Fruit fly (Drosophila melanogaster) whole organism, embryonic: ENCODE measurements around the gene CG33111.
A peak's percentile ranks its signal among the peaks of the same experiment; 100 is the strongest.

Source experiments
- Atf-2 ChIP-seq: fragments of 200-800 bp; sonication (Bioruptor generic); optimal IDR thresholded peaks from 2 replicates; lab custom pipeline; 2016; ENCODE audit warnings: missing biosample characterization, missing genetic modification characterization
- Blimp-1 ChIP-seq: fragments of 200-800 bp; sonication (Bioruptor generic); optimal IDR thresholded peaks from 3 replicates; lab custom pipeline; 2018; ENCODE audit warnings: missing biosample characterization, missing genetic modification characterization, mild to moderate bottlenecking, moderate library complexity, missing genetic modification reagents
- CG10274 ChIP-seq: fragments of 200-800 bp; sonication (Bioruptor generic); optimal IDR thresholded peaks from 3 replicates; lab custom pipeline; 2017; ENCODE audit warnings: missing biosample characterization, mild to moderate bottlenecking, missing genetic modification characterization
- CG10959 ChIP-seq: fragments of 200-800 bp; sonication (Bioruptor generic); IDR thresholded peaks from 2 replicates; pipeline ENCODE4 v1.3.6; 2022; ENCODE audit warnings: missing biosample characterization, missing genetic modification characterization
- CG11093 ChIP-seq: fragments of 200-800 bp; sonication (Bioruptor generic); IDR thresholded peaks from 3 replicates; pipeline ENCODE4 v1.3.6; 2022; ENCODE audit warnings: missing biosample characterization, missing genetic modification characterization
- CG11247 ChIP-seq: fragments of 200-800 bp; sonication (Bioruptor generic); IDR thresholded peaks from 2 replicates; pipeline ENCODE4 v1.3.6; 2022; ENCODE audit warnings: missing biosample characterization, missing genetic modification characterization
- CG12071 ChIP-seq: fragments of 200-800 bp; sonication (Bioruptor generic); optimal IDR thresholded peaks from 3 replicates; lab custom pipeline; 2018; ENCODE audit warnings: missing biosample characterization, mild to moderate bottlenecking, missing genetic modification characterization
- CG12769 ChIP-seq: fragments of 200-800 bp; sonication (Bioruptor generic); optimal IDR thresholded peaks from 2 replicates; lab custom pipeline; 2019; ENCODE audit warnings: missing biosample characterization, mild to moderate bottlenecking, missing genetic modification characterization, moderate library complexity
- CG13624 ChIP-seq: fragments of 200-800 bp; sonication (Bioruptor generic); optimal IDR thresholded peaks from 2 replicates; lab custom pipeline; 2016; ENCODE audit warnings: missing biosample characterization, missing genetic modification characterization
- CG13894 ChIP-seq: fragments of 200-800 bp; sonication (Bioruptor generic); optimal IDR thresholded peaks from 3 replicates; lab custom pipeline; 2018; ENCODE audit warnings: missing biosample characterization, mild to moderate bottlenecking, missing genetic modification characterization, moderate library complexity
- CG17385 ChIP-seq: fragments of 200-800 bp; sonication (Bioruptor generic); optimal IDR thresholded peaks from 3 replicates; lab custom pipeline; 2018; ENCODE audit warnings: missing biosample characterization, mild to moderate bottlenecking, missing genetic modification characterization
- CG18619 ChIP-seq: fragments of 200-800 bp; sonication (Bioruptor generic); optimal IDR thresholded peaks from 3 replicates; lab custom pipeline; 2017; ENCODE audit warnings: missing biosample characterization, mild to moderate bottlenecking, missing genetic modification characterization
- CG3407 ChIP-seq: fragments of 200-800 bp; sonication (Bioruptor generic); optimal IDR thresholded peaks from 2 replicates; lab custom pipeline; 2018; ENCODE audit warnings: missing biosample characterization, mild to moderate bottlenecking, missing genetic modification characterization
- CG43689 ChIP-seq: fragments of 200-800 bp; sonication (Bioruptor generic); IDR thresholded peaks from 2 replicates; pipeline ENCODE4 v1.3.6; 2022; ENCODE audit warnings: missing biosample characterization, missing genetic modification characterization
- CG4424 ChIP-seq: fragments of 200-800 bp; sonication (Bioruptor generic); optimal IDR thresholded peaks from 3 replicates; lab custom pipeline; 2016; ENCODE audit warnings: missing biosample characterization, missing genetic modification characterization
- CG5953 ChIP-seq: fragments of 200-800 bp; sonication (Bioruptor generic); IDR thresholded peaks from 2 replicates; pipeline ENCODE4 v1.3.6; 2022; ENCODE audit warnings: missing biosample characterization, missing genetic modification characterization
- CG7928 ChIP-seq: fragments of 200-800 bp; sonication (Bioruptor generic); optimal IDR thresholded peaks from 2 replicates; lab custom pipeline; 2017; ENCODE audit warnings: missing biosample characterization, mild to moderate bottlenecking, missing genetic modification characterization
- Chrac-16 ChIP-seq: fragments of 200-800 bp; sonication (Bioruptor generic); optimal IDR thresholded peaks from 3 replicates; lab custom pipeline; 2016; ENCODE audit warnings: missing biosample characterization, missing genetic modification characterization
- D ChIP-seq, 2 experiments: fragments of 200-800 bp in 1 of 2; fragments of >200 bp in 1 of 2; sonication (Bioruptor generic) in 1 of 2; optimal IDR thresholded peaks; 2 replicates in 1 of 2; 3 replicates in 1 of 2; lab custom pipeline; 2017; ENCODE audit warnings: mild to moderate bottlenecking in 1 of 2, missing biosample characterization in 1 of 2, missing genetic modification characterization in 1 of 2, missing genetic modification reagents in 1 of 2
- Dfd ChIP-seq, 2 experiments: fragments of >200 bp; optimal IDR thresholded peaks; 2 replicates each; lab custom pipeline; 2017; ENCODE audit warnings: missing biosample characterization in 2 of 2, missing genetic modification characterization in 2 of 2
- Ets97D ChIP-seq: fragments of 200-800 bp; sonication (Bioruptor generic); optimal IDR thresholded peaks from 3 replicates; lab custom pipeline; 2016; ENCODE audit warnings: missing biosample characterization, missing genetic modification characterization
- H15 ChIP-seq: fragments of 200-800 bp; sonication (Bioruptor generic); IDR thresholded peaks from 3 replicates; pipeline ENCODE4 v1.3.6; 2022; ENCODE audit warnings: missing biosample characterization, missing genetic modification characterization
- HHEX ChIP-seq: fragments of 200-800 bp; sonication (Bioruptor generic); optimal IDR thresholded peaks from 3 replicates; lab custom pipeline; 2017; ENCODE audit warnings: missing biosample characterization, mild to moderate bottlenecking, missing genetic modification characterization, missing genetic modification reagents
- Kr ChIP-seq: fragments of 200-800 bp; sonication (Bioruptor generic); optimal IDR thresholded peaks from 2 replicates; lab custom pipeline; 2017; ENCODE audit warnings: missing biosample characterization, mild to moderate bottlenecking, missing genetic modification characterization
- Meics ChIP-seq: fragments of 200-800 bp; sonication (Bioruptor generic); optimal IDR thresholded peaks from 2 replicates; lab custom pipeline; 2017; ENCODE audit warnings: missing biosample characterization, mild to moderate bottlenecking, missing genetic modification characterization
- Mes4 ChIP-seq: fragments of 200-800 bp; sonication (Bioruptor generic); optimal IDR thresholded peaks from 2 replicates; lab custom pipeline; 2016; ENCODE audit warnings: missing biosample characterization, missing genetic modification characterization
- Nf-YB ChIP-seq: fragments of 200-800 bp; sonication (Bioruptor generic); optimal IDR thresholded peaks from 3 replicates; lab custom pipeline; 2019; ENCODE audit warnings: missing biosample characterization, mild to moderate bottlenecking, missing genetic modification characterization, moderate library complexity
- Ptx1 ChIP-seq: fragments of 200-800 bp; sonication (Bioruptor generic); IDR thresholded peaks from 2 replicates; pipeline ENCODE4 v1.3.6; 2022; ENCODE audit warnings: missing biosample characterization, missing genetic modification characterization
- Sox100B ChIP-seq: fragments of 200-800 bp; sonication (Bioruptor generic); optimal IDR thresholded peaks from 3 replicates; lab custom pipeline; 2018; ENCODE audit warnings: missing biosample characterization, mild to moderate bottlenecking, missing genetic modification characterization
- Xbp1 ChIP-seq: fragments of 200-800 bp; sonication (Bioruptor generic); optimal IDR thresholded peaks from 3 replicates; lab custom pipeline; 2016; ENCODE audit warnings: missing biosample characterization, mild to moderate bottlenecking, missing genetic modification characterization
- ara ChIP-seq: fragments of 200-800 bp; sonication (Bioruptor generic); IDR thresholded peaks from 2 replicates; pipeline ENCODE4 v1.3.6; 2022; ENCODE audit warnings: missing biosample characterization, missing genetic modification characterization
- bab2 ChIP-seq: fragments of 200-800 bp; sonication (Bioruptor generic); optimal IDR thresholded peaks from 2 replicates; lab custom pipeline; 2016; ENCODE audit warnings: missing biosample characterization, missing genetic modification characterization
- bowl ChIP-seq: fragments of 200-800 bp; sonication (Bioruptor generic); IDR thresholded peaks from 2 replicates; pipeline ENCODE4 v1.3.6; 2022; ENCODE audit warnings: missing biosample characterization, missing genetic modification characterization
- cato ChIP-seq: fragments of 200-800 bp; sonication (Bioruptor generic); optimal IDR thresholded peaks from 2 replicates; lab custom pipeline; 2016; ENCODE audit warnings: missing biosample characterization, missing genetic modification characterization, borderline replicate concordance
- chm ChIP-seq: fragments of 200-800 bp; sonication (Bioruptor generic); IDR thresholded peaks from 2 replicates; pipeline ENCODE4 v1.3.6; 2022; ENCODE audit warnings: missing biosample characterization, missing genetic modification characterization
- chn ChIP-seq: fragments of 200-800 bp; sonication (Bioruptor generic); optimal IDR thresholded peaks from 2 replicates; lab custom pipeline; 2016; ENCODE audit warnings: missing biosample characterization, missing genetic modification characterization
- dan ChIP-seq: fragments of 200-800 bp; sonication (Bioruptor generic); IDR thresholded peaks from 2 replicates; pipeline ENCODE4 v1.3.6; 2022; ENCODE audit warnings: missing biosample characterization, missing genetic modification characterization
- disco-r ChIP-seq: fragments of 200-800 bp; sonication (Bioruptor generic); optimal IDR thresholded peaks from 2 replicates; lab custom pipeline; 2016; ENCODE audit warnings: missing biosample characterization, missing genetic modification characterization
- dmrt99B ChIP-seq: fragments of 200-800 bp; sonication (Bioruptor generic); optimal IDR thresholded peaks from 2 replicates; lab custom pipeline; 2018; ENCODE audit warnings: missing biosample characterization, mild to moderate bottlenecking, missing genetic modification characterization, moderate library complexity
- ewg ChIP-seq: fragments of 200-800 bp; sonication (Bioruptor generic); optimal IDR thresholded peaks from 3 replicates; lab custom pipeline; 2017; ENCODE audit warnings: mild to moderate bottlenecking, missing biosample characterization, missing genetic modification reagents, missing genetic modification characterization
- insv ChIP-seq, 2 experiments: fragments of 200-800 bp; sonication (Bioruptor generic); optimal IDR thresholded peaks; 3 replicates each; lab custom pipeline; 2016 to 2018; ENCODE audit warnings: missing biosample characterization in 2 of 2, missing genetic modification characterization in 2 of 2
- lov ChIP-seq, 2 experiments: fragments of 200-800 bp in 1 of 2; fragments of >200 bp in 1 of 2; sonication (Bioruptor generic) in 1 of 2; IDR thresholded peaks in 1 of 2; optimal IDR thresholded peaks in 1 of 2; 2 replicates in 1 of 2; 3 replicates in 1 of 2; pipeline versions ENCODE4 v1.3.6 to Lab custom; 2017 to 2022; ENCODE audit warnings: missing biosample characterization in 1 of 2, missing genetic modification characterization in 1 of 2
- maf-S ChIP-seq: fragments of 200-800 bp; sonication (Bioruptor generic); optimal IDR thresholded peaks from 2 replicates; lab custom pipeline; 2016; ENCODE audit warnings: missing biosample characterization, missing genetic modification characterization
- pita ChIP-seq: fragments of 200-800 bp; sonication (Bioruptor generic); optimal IDR thresholded peaks from 2 replicates; lab custom pipeline; 2017; ENCODE audit warnings: missing biosample characterization, mild to moderate bottlenecking, missing genetic modification characterization
- ranshi ChIP-seq: fragments of 200-800 bp; sonication (Bioruptor generic); IDR thresholded peaks from 2 replicates; pipeline ENCODE4 v1.3.6; 2022; ENCODE audit warnings: missing biosample characterization, missing genetic modification characterization
- sc ChIP-seq, 3 experiments: fragments of >200 bp in 2 of 3; fragments of 200-800 bp in 1 of 3; sonication (Bioruptor generic) in 1 of 3; optimal IDR thresholded peaks; 2 replicates in 2 of 3; 3 replicates in 1 of 3; lab custom pipeline; 2017; ENCODE audit warnings: mild to moderate bottlenecking in 1 of 3, missing biosample characterization in 1 of 3, missing genetic modification characterization in 1 of 3, missing genetic modification reagents in 1 of 3
- ttk ChIP-seq: fragments of 200-800 bp; sonication (Bioruptor generic); IDR thresholded peaks from 2 replicates; pipeline ENCODE4 v2.1.2; 2022; ENCODE audit warnings: missing biosample characterization, missing genetic modification characterization
- vvl ChIP-seq: fragments of 200-800 bp; sonication (Bioruptor generic); IDR thresholded peaks from 2 replicates; pipeline ENCODE4 v1.3.6; 2022; ENCODE audit warnings: missing biosample characterization, missing genetic modification characterization
- yki ChIP-seq: fragments of >200 bp; optimal IDR thresholded peaks from 3 replicates; lab custom pipeline; 2018
- z ChIP-seq: fragments of 200-800 bp; sonication (Bioruptor generic); IDR thresholded peaks from 3 replicates; pipeline ENCODE4 v1.3.6; 2022; ENCODE audit warnings: missing biosample characterization, missing genetic modification characterization

Gene CG33111

DNA sequence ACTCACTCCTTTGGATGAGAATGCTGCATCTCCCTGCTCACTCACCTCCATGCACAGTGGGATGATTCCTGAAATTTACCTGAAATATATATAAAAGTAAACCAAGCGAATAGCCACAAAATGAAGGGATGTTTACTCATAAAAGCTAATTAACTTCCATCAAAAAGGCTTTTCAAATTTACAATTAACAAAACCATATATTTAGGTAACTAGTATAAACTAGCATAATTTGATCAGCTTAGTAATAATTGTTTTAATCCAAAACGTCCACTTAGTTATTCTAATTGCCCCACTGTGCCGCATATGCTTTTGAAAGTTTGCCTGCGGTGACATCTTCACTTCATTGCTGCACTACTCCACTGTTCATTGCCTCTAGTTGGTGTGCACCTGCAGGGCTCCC, 35.1 kb downstream of the CG33111 start (continued):
- peak; percentile 79 for TF ChIP-seq Sox100B (GFP tag; lab: Kevin White, UChicago)
- peak; percentile 60 for TF ChIP-seq ttk (GFP tag; lab: Robert Waterston, UW)
- peak; percentile 31 for TF ChIP-seq CG12769
- TF ChIP-seq Nf-YB (GFP tag; lab: Kevin White, UChicago), result peak; percentile 45
- peak; percentile 19; the same call in 1 of the 2 replicates for TF ChIP-seq CG11247 (GFP tag; lab: Robert Waterston, UW)
- TF ChIP-seq dmrt99B (tag; lab: Kevin White, UChicago), result peak; percentile 79
- TF ChIP-seq CG3407 (GFP tag; lab: Kevin White, UChicago), result peak; percentile 61
- TF ChIP-seq ranshi, result peak; percentile 60; the same call in 1 of the 2 replicates
- peak; percentile 71; the same call in 1 of the 2 replicates for TF ChIP-seq chm
- peak; percentile 89 for TF ChIP-seq Blimp-1
- peak; percentile 72 for TF ChIP-seq Ptx1 (GFP tag; lab: Robert Waterston, UW)
- no peak for TF ChIP-seq CG10274 (GFP tag; lab: Kevin White, UChicago)
- peak; percentile 65 for TF ChIP-seq cato
- TF ChIP-seq insv (GFP tag; optimal IDR thresholded peaks at IDR 0.05; lab: Kevin White, UChicago), result no peak
- peak; percentile 82 for TF ChIP-seq CG4424 (GFP tag; lab: Kevin White, UChicago)
- no peak for TF ChIP-seq dan (GFP tag; lab: Robert Waterston, UW)
- TF ChIP-seq yki (lab: Kevin White, UChicago), result no peak
- peak; percentile 53; the same call in 1 of the 2 replicates for TF ChIP-seq CG10959
- TF ChIP-seq CG12071 (GFP tag; lab: Kevin White, UChicago), result peak; percentile 41
- no peak for TF ChIP-seq bowl (GFP tag; lab: Robert Waterston, UW)
- TF ChIP-seq lov (optimal IDR thresholded peaks at IDR 0.05; lab: Kevin White, UChicago), result no peak
- TF ChIP-seq lov (GFP tag; IDR thresholded peaks at IDR 0.05; lab: Robert Waterston, UW), result no peak
- TF ChIP-seq CG43689 (GFP tag; lab: Robert Waterston, UW), result no peak
- peak; percentile 41 for TF ChIP-seq Mes4
- TF ChIP-seq chn, result peak; percentile 46
- TF ChIP-seq CG5953 (GFP tag; lab: Robert Waterston, UW), result 0 out of 2 replicates have a peak, but pooled peaks have one; percentile 21
- TF ChIP-seq D (optimal IDR thresholded peaks at IDR 0.05; lab: Kevin White, UChicago), result no peak
- peak; percentile 88 for TF ChIP-seq D (GFP tag; optimal IDR thresholded peaks at IDR 0.05; lab: Kevin White, UChicago)
- TF ChIP-seq CG18619 (GFP tag; lab: Kevin White, UChicago), result peak; percentile 50
- no peak for TF ChIP-seq sc (optimal IDR thresholded peaks at IDR 0.05; lab: Kevin White, UChicago)
- peak; percentile 81 for TF ChIP-seq sc (GFP tag; optimal IDR thresholded peaks at IDR 0.05; lab: Kevin White, UChicago)
- TF ChIP-seq CG17385, result peak; percentile 60
- TF ChIP-seq CG11093, result peak; percentile 65; the same call in 2 of the 3 replicates
- TF ChIP-seq maf-S (GFP tag; lab: Kevin White, UChicago), result no peak
- TF ChIP-seq Meics (GFP tag; lab: Kevin White, UChicago), result peak; percentile 16
- TF ChIP-seq disco-r (GFP tag; lab: Kevin White, UChicago), result peak; percentile 14
- TF ChIP-seq Xbp1 (GFP tag; lab: Kevin White, UChicago), result peak; percentile 76
- TF ChIP-seq Dfd (GFP tag; optimal IDR thresholded peaks at IDR 0.05; lab: Kevin White, UChicago), result no peak
- peak; percentile 69; the same call in 2 of the 3 replicates for TF ChIP-seq H15 (GFP tag; lab: Robert Waterston, UW)
- TF ChIP-seq vvl (GFP tag; lab: Robert Waterston, UW), result peak; percentile 72
- TF ChIP-seq CG7928 (GFP tag; lab: Kevin White, UChicago), result no peak
- peak; percentile 70 for TF ChIP-seq ewg
- peak; percentile 57 for TF ChIP-seq Atf-2 (GFP tag; lab: Kevin White, UChicago)
- TF ChIP-seq CG13624 (GFP tag; lab: Kevin White, UChicago), result no peak
- peak; percentile 47 for TF ChIP-seq HHEX
- TF ChIP-seq CG13894 (tag; lab: Kevin White, UChicago), result no peak
- no peak for TF ChIP-seq Kr (GFP tag; lab: Kevin White, UChicago)
- TF ChIP-seq bab2, result peak; percentile 48
- peak; percentile 76 for TF ChIP-seq Chrac-16 (GFP tag; lab: Kevin White, UChicago)
- peak; percentile 21 for TF ChIP-seq Ets97D (GFP tag; lab: Kevin White, UChicago)
- TF ChIP-seq pita (GFP tag; lab: Kevin White, UChicago), result no peak
- no peak for TF ChIP-seq z (GFP tag; lab: Robert Waterston, UW)
- TF ChIP-seq ara, result peak; percentile 67; the same call in 1 of the 2 replicates
